Worm (Caenorhabditis elegans) whole organism, mixed stage, embryonic: ENCODE results near the gene R07E5.11.
A peak's percentile ranks its signal among the peaks of the same experiment; 100 is the strongest.

Experiments used
- M03D4.4 ChIP-seq: sonication (generic microtip); optimal IDR thresholded peaks from 2 replicates; lab custom pipeline; 2017; ENCODE audit warnings: mild to moderate bottlenecking, missing genetic modification characterization, missing compliant biosample characterization
- bed-3 ChIP-seq: fragments of 200-800 bp; sonication (Bioruptor generic); optimal IDR thresholded peaks from 3 replicates; lab custom pipeline; 2018; ENCODE audit warnings: mild to moderate bottlenecking, missing genetic modification characterization, moderate library complexity, missing compliant biosample characterization
- blmp-1 ChIP-seq: fragments of 150-350 bp; optimal IDR thresholded peaks from 2 replicates; lab custom pipeline; 2014; ENCODE audit warnings: missing biosample characterization, missing genetic modification characterization
- ceh-39 ChIP-seq: fragments of 150-350 bp; optimal IDR thresholded peaks from 2 replicates; lab custom pipeline; 2014; ENCODE audit warnings: missing biosample characterization, missing genetic modification characterization
- ceh-83 ChIP-seq: fragments of 200-800 bp; sonication (Bioruptor generic); optimal IDR thresholded peaks from 2 replicates; lab custom pipeline; 2018; ENCODE audit warnings: mild to moderate bottlenecking, missing genetic modification characterization, missing compliant biosample characterization
- ces-1 ChIP-seq: fragments of 150-350 bp; optimal IDR thresholded peaks from 2 replicates; lab custom pipeline; 2014; ENCODE audit warnings: missing biosample characterization, missing genetic modification reagents, missing genetic modification characterization
- cnd-1 ChIP-seq: fragments of 200-800 bp; sonication (Bioruptor generic); optimal IDR thresholded peaks from 2 replicates; lab custom pipeline; 2018; ENCODE audit warnings: mild to moderate bottlenecking, missing genetic modification characterization, missing compliant biosample characterization
- drap-1 ChIP-seq: fragments of 200-800 bp; sonication (Bioruptor generic); optimal IDR thresholded peaks from 3 replicates; lab custom pipeline; 2018; ENCODE audit warnings: mild to moderate bottlenecking, missing genetic modification characterization, missing compliant biosample characterization
- elt-1 ChIP-seq: sonication (generic microtip); optimal IDR thresholded peaks from 2 replicates; lab custom pipeline; 2017; ENCODE audit warnings: missing genetic modification characterization, mild to moderate bottlenecking, missing compliant biosample characterization, antibody characterized with exemption, moderate library complexity, borderline replicate concordance; ENCODE audit not compliant: insufficient read depth
- elt-3 ChIP-seq: fragments of 150-350 bp; optimal IDR thresholded peaks from 2 replicates; lab custom pipeline; 2014; ENCODE audit warnings: missing biosample characterization, missing genetic modification characterization
- ham-2 ChIP-seq: fragments of 200-800 bp; sonication (Bioruptor generic); optimal IDR thresholded peaks from 2 replicates; lab custom pipeline; 2018; ENCODE audit warnings: mild to moderate bottlenecking, missing genetic modification characterization, missing compliant biosample characterization
- lin-13 ChIP-seq: fragments of 150-350 bp; optimal IDR thresholded peaks from 2 replicates; lab custom pipeline; 2014; ENCODE audit warnings: missing biosample characterization, missing genetic modification characterization
- lin-32 ChIP-seq: fragments of 200-800 bp; sonication (Bioruptor generic); optimal IDR thresholded peaks from 2 replicates; lab custom pipeline; 2018; ENCODE audit warnings: mild to moderate bottlenecking, missing genetic modification characterization, missing compliant biosample characterization
- lsy-2 ChIP-seq: fragments of 150-350 bp; optimal IDR thresholded peaks from 2 replicates; lab custom pipeline; 2014; ENCODE audit warnings: missing biosample characterization, missing genetic modification characterization
- mab-5 ChIP-seq: fragments of 150-350 bp; optimal IDR thresholded peaks from 2 replicates; lab custom pipeline; 2014; ENCODE audit warnings: missing biosample characterization, missing genetic modification characterization
- mep-1 ChIP-seq: fragments of 150-350 bp; optimal IDR thresholded peaks from 2 replicates; lab custom pipeline; 2017; ENCODE audit warnings: missing biosample characterization, missing genetic modification reagents, missing genetic modification characterization, inconsistent platforms
- mls-2 ChIP-seq: sonication (generic microtip); optimal IDR thresholded peaks from 2 replicates; lab custom pipeline; 2016; ENCODE audit warnings: mild to moderate bottlenecking, missing genetic modification characterization, moderate library complexity, missing compliant biosample characterization
- nhr-28 ChIP-seq: fragments of 150-350 bp; optimal IDR thresholded peaks from 2 replicates; lab custom pipeline; 2014; ENCODE audit warnings: missing biosample characterization, missing genetic modification characterization
- nhr-76 ChIP-seq: sonication (generic microtip); optimal IDR thresholded peaks from 2 replicates; lab custom pipeline; 2017; ENCODE audit warnings: missing biosample characterization, missing genetic modification characterization
- pha-4 ChIP-seq: fragments of 150-350 bp; optimal IDR thresholded peaks from 2 replicates; lab custom pipeline; 2018; ENCODE audit warnings: missing biosample characterization, missing genetic modification reagents, missing genetic modification characterization
- sem-2 ChIP-seq: fragments of 200-800 bp; sonication (Bioruptor generic); optimal IDR thresholded peaks from 2 replicates; lab custom pipeline; 2018; ENCODE audit warnings: mild to moderate bottlenecking, missing genetic modification characterization, missing compliant biosample characterization
- snpc-4 ChIP-seq: fragments of 150-350 bp; optimal IDR thresholded peaks from 2 replicates; lab custom pipeline; 2014; ENCODE audit warnings: missing biosample characterization, missing genetic modification characterization
- sptf-1 ChIP-seq: sonication (generic microtip); optimal IDR thresholded peaks from 2 replicates; lab custom pipeline; 2017; ENCODE audit warnings: mild to moderate bottlenecking, missing genetic modification characterization, moderate library complexity, missing compliant biosample characterization
- tbx-8 ChIP-seq: fragments of 200-800 bp; sonication (Bioruptor generic); optimal IDR thresholded peaks from 2 replicates; lab custom pipeline; 2018; ENCODE audit warnings: mild to moderate bottlenecking, missing genetic modification characterization, moderate library complexity, missing compliant biosample characterization
- unc-120 ChIP-seq: sonication (generic microtip); optimal IDR thresholded peaks from 2 replicates; lab custom pipeline; 2017; ENCODE audit warnings: missing genetic modification characterization, missing compliant biosample characterization; ENCODE audit not compliant: poor library complexity, severe bottlenecking
- unc-39 ChIP-seq: fragments of 150-350 bp; optimal IDR thresholded peaks from 2 replicates; lab custom pipeline; 2014; ENCODE audit warnings: missing biosample characterization, missing genetic modification characterization
- zip-8 ChIP-seq: fragments of 150-350 bp; optimal IDR thresholded peaks from 2 replicates; lab custom pipeline; 2014; ENCODE audit warnings: missing biosample characterization, missing genetic modification characterization
- ztf-11 ChIP-seq: fragments of 150-350 bp; optimal IDR thresholded peaks from 2 replicates; lab custom pipeline; 2014; ENCODE audit warnings: missing biosample characterization, missing genetic modification characterization

R07E5.11 gene

DNA sequence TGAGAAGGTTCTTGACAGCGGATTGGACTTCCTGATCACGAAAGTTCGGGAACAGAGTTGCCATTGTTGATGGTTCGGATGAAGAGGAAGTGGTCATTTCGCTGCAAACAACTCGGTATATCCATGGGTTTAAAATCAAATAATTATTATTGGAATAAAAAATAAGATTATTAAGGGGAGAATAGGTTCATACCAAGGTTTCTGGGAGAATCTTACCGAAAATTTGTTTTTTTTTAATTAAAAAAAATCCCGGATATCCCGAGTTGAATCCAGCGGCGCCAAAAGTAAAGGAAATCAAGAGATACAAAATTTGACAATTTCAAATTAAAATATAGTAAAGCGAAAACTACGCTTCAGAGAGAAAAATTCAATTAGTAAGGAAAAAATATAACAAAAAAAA is 2.9 kb upstream of the R07E5.11 start, which contains the start of the genes R07E5.19 and pdcd-2:
R07E5.19 (minus strand) TSS at position 101 of the 400 bp plus-strand sequence.
pdcd-2 (minus strand) TSS at position 102 of the 400 bp plus-strand sequence.
- TF ChIP-seq ham-2 (GFP tag; lab: Kevin White, UChicago) = no peak
- TF ChIP-seq nhr-76 (tag; lab: Kevin White, UChicago) = no peak
- TF ChIP-seq unc-39 = no peak
- TF ChIP-seq mls-2 (tag; lab: Kevin White, UChicago) = no peak
- TF ChIP-seq ztf-11 (tag; lab: Kevin White, UChicago) = no peak
- no peak for TF ChIP-seq elt-1
- no peak for TF ChIP-seq unc-120
- TF ChIP-seq snpc-4 (tag; lab: Kevin White, UChicago) = no peak
- no peak for TF ChIP-seq pha-4 (tag; lab: Kevin White, UChicago)
- no peak for TF ChIP-seq lin-13 (tag; lab: Kevin White, UChicago)
- no peak for TF ChIP-seq sem-2
- no peak for TF ChIP-seq lsy-2 (tag; lab: Kevin White, UChicago)
- no peak for TF ChIP-seq drap-1
- no peak for TF ChIP-seq blmp-1 (tag; lab: Kevin White, UChicago)
- TF ChIP-seq ceh-83 (GFP tag; lab: Kevin White, UChicago) = no peak
- TF ChIP-seq tbx-8 (GFP tag; lab: Kevin White, UChicago) = no peak

DNA sequence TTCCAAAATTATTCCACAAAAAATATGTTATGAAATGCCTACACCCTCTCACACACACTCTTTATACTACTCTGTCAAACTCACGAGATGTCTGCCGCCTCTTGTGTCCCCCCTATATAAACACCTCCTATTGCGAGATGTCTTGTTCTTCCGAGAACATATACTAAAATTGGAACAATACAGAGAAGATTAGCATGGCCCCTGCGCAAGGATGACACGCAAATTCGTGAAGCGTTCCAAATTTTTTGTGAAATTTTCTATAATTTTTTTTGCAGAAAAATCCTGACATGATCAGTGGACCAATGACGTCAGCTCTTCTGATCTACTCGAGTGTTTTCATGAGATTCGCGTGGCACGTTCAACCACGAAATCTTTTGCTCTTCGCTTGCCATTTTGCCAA is 994 bp downstream of the R07E5.11 start:
- peak; percentile 62 for TF ChIP-seq cnd-1
- TF ChIP-seq unc-120 = peak; percentile 7
- peak; percentile 7 for TF ChIP-seq ham-2 (GFP tag; lab: Kevin White, UChicago)
- TF ChIP-seq sem-2 = peak; percentile 54
- peak; percentile 12 for TF ChIP-seq ces-1 (GFP tag; lab: Kevin White, UChicago)
- TF ChIP-seq drap-1 = peak; percentile 64
- TF ChIP-seq lsy-2 (tag; lab: Kevin White, UChicago) = peak; percentile 18
- TF ChIP-seq bed-3 (GFP tag; lab: Kevin White, UChicago) = peak; percentile 30
- peak; percentile 20 for TF ChIP-seq mls-2 (tag; lab: Kevin White, UChicago)
- TF ChIP-seq M03D4.4 (tag; lab: Kevin White, UChicago) = peak; percentile 46
- TF ChIP-seq sptf-1 (tag; lab: Kevin White, UChicago) = peak; percentile 61
- TF ChIP-seq, all 35 proteins: peak for 11; not testable (repeated sequence) for 24

ce11 chrIII:4413099-4413498 is 1.9 kb downstream of the R07E5.11 start, which contains the start of gene mpc-1:
TSS of gene mpc-1 (plus strand) at chrIII:4413457.
- no peak for TF ChIP-seq ceh-39 (tag; lab: Kevin White, UChicago)
- TF ChIP-seq unc-120 = no peak
- TF ChIP-seq mab-5 (tag; lab: Kevin White, UChicago) = no peak
- no peak for TF ChIP-seq lsy-2 (tag; lab: Kevin White, UChicago)

ce11 chrIII:4412108-4413009 is 2.7 kb downstream of the R07E5.11 start:
- TF ChIP-seq unc-120 (no peak), cnd-1 (no peak), ces-1 (GFP tag; lab: Kevin White, UChicago) (peak; percentile 8)

ce11 chrIII:4408251-4408650 is 6.8 kb downstream of the R07E5.11 start, which contains the start of gene gpch-1:
TSS of gene gpch-1 (plus strand) at chrIII:4408551.
- TF ChIP-seq cnd-1 (no peak), lin-32 (GFP tag; lab: Kevin White, UChicago) (no peak), zip-8 (tag; lab: Kevin White, UChicago) (no peak), ceh-39 (tag; lab: Kevin White, UChicago) (no peak)

DNA sequence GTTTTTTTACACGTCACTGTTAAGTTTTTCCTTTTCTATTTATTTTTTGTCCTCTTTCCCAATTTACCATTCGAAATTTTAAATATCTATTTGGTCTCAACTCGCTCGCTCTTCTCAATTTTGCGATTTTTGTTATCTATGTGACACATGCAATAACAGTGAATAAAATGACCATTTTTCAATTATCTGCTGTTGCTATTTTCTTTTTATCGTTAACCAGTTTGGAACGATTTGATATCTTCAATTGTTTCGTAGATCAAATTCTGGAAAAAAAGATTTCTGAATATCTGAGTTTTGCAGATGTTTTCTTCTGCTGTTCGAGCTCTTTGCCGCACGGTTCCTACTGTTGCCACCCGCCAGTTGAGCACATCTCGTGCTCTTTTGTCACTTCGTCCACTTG is 7.9 kb downstream of the R07E5.11 start, which contains the start of gene prdx-3:
prdx-3 (plus strand) TSS at position 301 of the 400 bp plus-strand sequence.
- TF ChIP-seq mep-1 (tag; lab: Kevin White, UChicago) = no peak
- no peak for TF ChIP-seq sem-2
- no peak for TF ChIP-seq drap-1
- no peak for TF ChIP-seq nhr-28
- no peak for TF ChIP-seq blmp-1 (tag; lab: Kevin White, UChicago)
- no peak for TF ChIP-seq elt-3 (tag; lab: Kevin White, UChicago)
- TF ChIP-seq ztf-11 (tag; lab: Kevin White, UChicago) = no peak
- TF ChIP-seq, all 35 proteins: peak for 0
